Fruit fly (Drosophila melanogaster) Kc167 (cell line): Measurements from ENCODE around the gene CG9733.

Experiments
- Myc ChIP-seq: fragments of >200 bp; optimal IDR thresholded peaks from 2 replicates; lab custom pipeline; 2017; ENCODE audit warnings: missing external identifiers
- Sin3A ChIP-seq: fragments of >200 bp; optimal IDR thresholded peaks from 2 replicates; lab custom pipeline; 2018; ENCODE audit warnings: missing external identifiers
- h ChIP-seq: fragments of >200 bp; optimal IDR thresholded peaks from 3 replicates; lab custom pipeline; 2018; ENCODE audit warnings: missing external identifiers
- insv ChIP-seq: fragments of >200 bp; optimal IDR thresholded peaks from 3 replicates; lab custom pipeline; 2018; ENCODE audit warnings: missing external identifiers
- psq ChIP-seq: fragments of >200 bp; optimal IDR thresholded peaks from 2 replicates; lab custom pipeline; 2017; ENCODE audit warnings: missing external identifiers
- ttk ChIP-seq: sonication (Bioruptor generic); optimal IDR thresholded peaks from 2 replicates; lab custom pipeline; 2017; ENCODE audit warnings: missing external identifiers

CG9733 gene

dm6 chr3R:30204004-30204603 lies 42.4 kb downstream of the CG9733 start:
- no peak for TF ChIP-seq Sin3A (lab: Kevin White, UChicago)
- no peak for TF ChIP-seq Myc (lab: Kevin White, UChicago)
- TF ChIP-seq psq (lab: Kevin White, UChicago) = no peak
- no peak for TF ChIP-seq ttk (lab: Kevin White, UChicago)

- TF ChIP-seq psq (lab: Kevin White, UChicago) (no peak), h (lab: Kevin White, UChicago) (no peak), Sin3A (lab: Kevin White, UChicago) (no peak), ttk (lab: Kevin White, UChicago) (no peak), Myc (lab: Kevin White, UChicago) (no peak), insv (lab: Kevin White, UChicago) (no peak)
Observed at dm6 chr3R:30203104-30203986, 43.2 kb downstream of the CG9733 start.

DNA sequence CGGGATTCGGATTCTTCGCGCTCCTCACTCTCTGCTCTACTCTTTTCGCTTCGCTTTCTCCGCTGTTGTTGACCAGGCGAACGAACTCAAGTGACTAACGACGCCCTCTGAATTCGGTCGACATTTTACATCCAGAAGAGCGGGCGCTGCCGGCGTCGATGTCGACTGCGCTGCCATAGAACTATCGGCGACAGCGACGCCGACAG lies 43.7 kb downstream of the CG9733 start, which contains the start of gene CG9743:
Gene CG9743, minus strand, starts transcription at position 101 of the 206 bp plus-strand sequence.
- TF ChIP-seq ttk (lab: Kevin White, UChicago) (no peak), psq (lab: Kevin White, UChicago) (no peak), Myc (lab: Kevin White, UChicago) (no peak), Sin3A (lab: Kevin White, UChicago) (no peak), insv (lab: Kevin White, UChicago) (no peak), h (lab: Kevin White, UChicago) (no peak)

- TF ChIP-seq h (lab: Kevin White, UChicago) (no peak), Sin3A (lab: Kevin White, UChicago) (no peak), Myc (lab: Kevin White, UChicago) (no peak), insv (lab: Kevin White, UChicago) (no peak), ttk (lab: Kevin White, UChicago) (no peak), psq (lab: Kevin White, UChicago) (no peak)
Observed at dm6 chr3R:30201064-30201463, 45.4 kb downstream of the CG9733 start.

- TF ChIP-seq ttk (lab: Kevin White, UChicago) = no peak
Observed at dm6 chr3R:30200091-30200698, 46.3 kb downstream of the CG9733 start.

dm6 chr3R:30198793-30199192 lies 47.7 kb downstream of the CG9733 start:
- no peak for TF ChIP-seq Myc (lab: Kevin White, UChicago)
- no peak for TF ChIP-seq ttk (lab: Kevin White, UChicago)

DNA sequence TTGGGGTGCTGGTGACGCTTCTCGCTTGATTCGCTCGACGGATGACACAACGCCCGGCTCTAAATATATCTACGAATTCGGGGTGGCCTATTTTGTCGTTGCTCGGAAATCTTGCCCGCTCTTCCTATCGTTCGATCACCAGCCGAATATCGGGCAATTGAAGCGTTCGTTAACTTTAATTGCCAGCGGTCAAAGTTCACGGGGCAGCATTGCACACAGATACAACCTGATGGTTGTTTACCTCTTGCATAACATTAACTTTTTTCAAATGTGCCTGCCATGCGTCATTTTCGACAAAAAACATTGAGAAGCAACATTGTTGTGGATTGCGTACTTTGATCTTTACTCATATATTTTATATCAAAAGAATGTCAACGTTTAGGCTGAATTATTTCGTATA lies 48.7 kb downstream of the CG9733 start:
- no peak for TF ChIP-seq ttk (lab: Kevin White, UChicago)
- no peak for TF ChIP-seq h (lab: Kevin White, UChicago)
- TF ChIP-seq psq (lab: Kevin White, UChicago) = no peak
- no peak for TF ChIP-seq Myc (lab: Kevin White, UChicago)
- TF ChIP-seq Sin3A (lab: Kevin White, UChicago) = no peak
- TF ChIP-seq insv (lab: Kevin White, UChicago) = no peak

DNA sequence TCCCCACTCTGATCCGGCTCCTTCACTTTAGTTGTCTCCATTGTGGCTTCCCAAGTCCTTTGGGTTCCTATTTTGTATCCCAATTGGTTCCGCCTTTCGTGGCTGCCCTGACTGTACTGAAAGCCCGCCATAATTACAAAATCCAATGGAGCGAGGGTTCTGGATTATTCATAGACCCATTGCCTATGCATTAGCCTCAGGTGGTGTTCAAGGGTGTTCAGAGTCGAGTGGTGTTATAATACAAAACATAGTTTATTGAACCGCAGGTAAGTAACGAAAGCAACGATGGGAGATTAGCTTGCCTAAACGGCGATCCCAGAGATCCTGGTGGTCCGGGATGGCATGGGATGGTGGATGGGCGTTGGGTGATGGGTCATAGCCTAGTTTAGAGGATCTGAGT lies 50.4 kb downstream of the CG9733 start, which contains the start of gene CG15531:
Gene CG15531, minus strand, starts transcription at position 101 of the 400 bp plus-strand sequence.
- TF ChIP-seq h (lab: Kevin White, UChicago) (no peak), insv (lab: Kevin White, UChicago) (no peak), Myc (lab: Kevin White, UChicago) (no peak), psq (lab: Kevin White, UChicago) (no peak), Sin3A (lab: Kevin White, UChicago) (no peak), ttk (lab: Kevin White, UChicago) (no peak)

DNA sequence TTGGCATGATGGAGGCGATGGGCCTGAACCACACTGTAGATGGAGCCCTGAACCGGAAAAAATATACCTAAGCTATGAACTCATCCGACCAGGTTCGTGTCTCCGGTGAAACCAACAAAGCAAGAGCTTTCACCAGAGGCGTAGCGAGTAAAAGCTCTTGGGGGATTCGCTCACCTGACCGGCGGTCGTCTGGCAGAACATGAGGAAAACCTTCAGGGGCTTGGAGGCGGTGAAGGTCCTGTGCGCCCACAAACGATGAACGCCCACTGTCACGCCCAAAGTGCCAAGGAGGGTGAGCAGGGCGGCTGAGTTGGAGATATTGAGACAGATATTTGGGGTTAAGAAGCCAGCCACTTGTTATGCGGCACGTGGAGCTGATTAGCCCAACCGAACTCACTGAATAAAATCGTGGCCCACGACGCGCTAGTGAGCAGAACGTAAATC lies 50.9 kb downstream of the CG9733 start:
- TF ChIP-seq Sin3A (lab: Kevin White, UChicago) (no peak), psq (lab: Kevin White, UChicago) (no peak), h (lab: Kevin White, UChicago) (no peak), ttk (lab: Kevin White, UChicago) (no peak), insv (lab: Kevin White, UChicago) (no peak), Myc (lab: Kevin White, UChicago) (no peak)
